Worm (Caenorhabditis elegans): ENCODE measurements around the gene fbxb-17.

Gene fbxb-17

DNA sequence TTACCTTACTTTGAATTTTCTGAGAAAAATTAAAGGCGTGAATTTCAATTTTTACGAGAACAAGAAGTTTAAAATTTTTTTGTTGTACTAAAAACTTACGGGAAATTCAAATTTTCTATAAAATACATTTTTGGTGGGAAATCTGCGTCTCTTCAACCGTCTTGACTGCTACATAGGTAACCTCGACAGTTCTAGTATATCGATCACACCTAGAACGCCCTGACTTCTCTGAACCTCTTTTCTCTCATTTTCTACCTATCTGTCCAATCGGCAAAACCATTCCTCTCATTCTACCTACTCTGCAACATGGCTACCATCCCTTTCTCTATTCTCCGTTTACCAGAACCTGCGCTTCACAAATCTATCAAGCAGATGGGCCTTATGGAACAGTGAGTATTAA is 7.6 kb downstream of the fbxb-17 start, which contains the start of gene fbxb-25:
TSS of gene fbxb-25 (plus strand) at position 301 of the 400 bp plus-strand sequence.
- no peak for TF ChIP-seq sma-9 (GFP tag; optimal IDR thresholded peaks at IDR 0.05)
- TF ChIP-seq sma-9 (tag; optimal IDR thresholded peaks at IDR 0.05) = no peak
- no peak for TF ChIP-seq dmd-4 (tag; optimal IDR thresholded peaks at IDR 0.05)
- no peak for TF ChIP-seq nhr-77 (tag; optimal IDR thresholded peaks at IDR 0.05)
- TF ChIP-seq nhr-12 (tag; optimal IDR thresholded peaks at IDR 0.05) = no peak
- TF ChIP-seq sma-3 (GFP tag; optimal IDR thresholded peaks at IDR 0.05) = no peak
- TF ChIP-seq ceh-16 (tag; optimal IDR thresholded peaks at IDR 0.05) = no peak
- no peak for TF ChIP-seq nhr-25 (tag; optimal IDR thresholded peaks at IDR 0.05)
- TF ChIP-seq F13H6.1 (tag; optimal IDR thresholded peaks at IDR 0.05) = no peak
- TF ChIP-seq C34F6.9 (tag; optimal IDR thresholded peaks at IDR 0.05) = no peak
- no peak for TF ChIP-seq lsy-2 (tag; optimal IDR thresholded peaks at IDR 0.05)
- no peak for TF ChIP-seq elt-3 (tag; optimal IDR thresholded peaks at IDR 0.05)

DNA sequence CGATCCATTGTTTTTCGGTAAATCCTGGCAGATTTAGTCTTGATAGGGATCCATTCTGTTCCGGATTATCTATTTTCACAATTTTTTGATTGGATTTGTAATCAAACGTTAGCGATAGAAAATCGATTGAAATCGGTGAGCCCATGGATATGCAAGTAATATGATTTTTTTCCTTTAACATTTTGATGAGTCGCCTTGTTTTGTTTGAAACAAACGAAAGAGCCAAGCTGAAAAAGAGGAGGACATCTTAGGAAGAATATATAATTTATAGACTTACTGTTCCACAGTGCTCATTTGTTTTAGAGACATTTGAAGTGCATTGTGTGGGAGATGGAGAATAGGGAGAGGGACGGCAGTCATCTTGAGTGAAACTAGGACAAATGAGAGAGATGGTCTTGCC is 12.6 kb downstream of the fbxb-17 start, which contains the start of the genes fbxb-18 and fbxb-19:
TSS of gene fbxb-18 (minus strand) at position 101 of the 400 bp plus-strand sequence.
TSS of gene fbxb-19 (minus strand) at position 369 of the 400 bp plus-strand sequence.
- TF ChIP-seq snpc-4 (tag; optimal IDR thresholded peaks at IDR 0.05) (no peak), ama-1 (optimal IDR thresholded peaks at IDR 0.05) (no peak), nhr-11 (tag; optimal IDR thresholded peaks at IDR 0.05) (no peak)

- no peak for TF ChIP-seq mdl-1 (tag; optimal IDR thresholded peaks at IDR 0.05)
- no peak for TF ChIP-seq mab-5 (tag; optimal IDR thresholded peaks at IDR 0.05)
- no peak for TF ChIP-seq zag-1 (tag; optimal IDR thresholded peaks at IDR 0.05)
- no peak for TF ChIP-seq unc-55 (GFP tag; optimal IDR thresholded peaks at IDR 0.05)
- TF ChIP-seq nhr-237 (tag; optimal IDR thresholded peaks at IDR 0.05) = no peak
- no peak for TF ChIP-seq blmp-1 (tag; optimal IDR thresholded peaks at IDR 0.05; ENCODE audit: insufficient read depth)
- TF ChIP-seq sma-9 (GFP tag; optimal IDR thresholded peaks at IDR 0.05) = no peak
- no peak for TF ChIP-seq sma-9 (tag; optimal IDR thresholded peaks at IDR 0.05)
- no peak for TF ChIP-seq unc-62 (GFP tag; optimal IDR thresholded peaks at IDR 0.05)
- no peak for TF ChIP-seq sma-3 (GFP tag; optimal IDR thresholded peaks at IDR 0.05)
- no peak for TF ChIP-seq ztf-4 (tag; optimal IDR thresholded peaks at IDR 0.05)
- TF ChIP-seq ztf-1 (GFP tag; conservative IDR thresholded peaks at IDR 0.05) = no peak
- TF ChIP-seq dmd-4 (tag; optimal IDR thresholded peaks at IDR 0.05) = no peak
- TF ChIP-seq Y55F3AM.14 (GFP tag; optimal IDR thresholded peaks at IDR 0.05) = no peak
- no peak for TF ChIP-seq elt-1 (tag; optimal IDR thresholded peaks at IDR 0.05)
- no peak for TF ChIP-seq nhr-129 (tag; optimal IDR thresholded peaks at IDR 0.05)
- no peak for TF ChIP-seq nhr-23 (tag; optimal IDR thresholded peaks at IDR 0.05)
Observed at ce11 chrII:1691011-1691410, 14.8 kb downstream of the fbxb-17 start, which contains the start of gene fbxc-22. Gene fbxc-22, minus strand, starts transcription at chrII:1691111.

- TF ChIP-seq lin-11 (tag; optimal IDR thresholded peaks at IDR 0.05) = no peak
- no peak for TF ChIP-seq nhr-6 (tag; optimal IDR thresholded peaks at IDR 0.05)
- TF ChIP-seq ztf-4 (tag; optimal IDR thresholded peaks at IDR 0.05) = no peak
- TF ChIP-seq sma-9 (GFP tag; optimal IDR thresholded peaks at IDR 0.05) = no peak
- no peak for TF ChIP-seq sma-9 (tag; optimal IDR thresholded peaks at IDR 0.05)
- TF ChIP-seq alr-1 (tag; optimal IDR thresholded peaks at IDR 0.05) = no peak
- TF ChIP-seq blmp-1 (tag; optimal IDR thresholded peaks at IDR 0.05; ENCODE audit: insufficient read depth) = no peak
- TF ChIP-seq elt-1 (tag; optimal IDR thresholded peaks at IDR 0.05) = no peak
- TF ChIP-seq ama-1 (optimal IDR thresholded peaks at IDR 0.05) = no peak
- TF ChIP-seq ztf-1 (GFP tag; conservative IDR thresholded peaks at IDR 0.05) = no peak
- no peak for TF ChIP-seq nhr-237 (tag; optimal IDR thresholded peaks at IDR 0.05)
- no peak for TF ChIP-seq nhr-129 (tag; optimal IDR thresholded peaks at IDR 0.05)
- TF ChIP-seq unc-39 (tag; optimal IDR thresholded peaks at IDR 0.05) = no peak
- no peak for TF ChIP-seq lin-13 (GFP tag; optimal IDR thresholded peaks at IDR 0.05)
- no peak for TF ChIP-seq ceh-82 (tag; optimal IDR thresholded peaks at IDR 0.05)
- TF ChIP-seq nhr-77 (tag; optimal IDR thresholded peaks at IDR 0.05) = no peak
- TF ChIP-seq snpc-4 (tag; optimal IDR thresholded peaks at IDR 0.05) = no peak
- no peak for TF ChIP-seq R02D3.7 (tag; optimal IDR thresholded peaks at IDR 0.05)
Observed at ce11 chrII:1692827-1693226, 16.6 kb downstream of the fbxb-17 start, which contains the start of gene fbxc-21. Gene fbxc-21, minus strand, starts transcription at chrII:1692927.

ce11 chrII:1694530-1694929 is 18.3 kb downstream of the fbxb-17 start, which contains the start of gene fbxc-26:
Gene fbxc-26, minus strand, starts transcription at chrII:1694630.
- TF ChIP-seq nhr-25 (tag; optimal IDR thresholded peaks at IDR 0.05) (no peak), nhr-129 (tag; optimal IDR thresholded peaks at IDR 0.05) (no peak), egl-27 (tag; optimal IDR thresholded peaks at IDR 0.05) (no peak), fos-1 (tag; optimal IDR thresholded peaks at IDR 0.05) (no peak), nhr-77 (tag; optimal IDR thresholded peaks at IDR 0.05) (no peak), ZK546.5 (tag; optimal IDR thresholded peaks at IDR 0.05) (no peak), ztf-1 (GFP tag; conservative IDR thresholded peaks at IDR 0.05) (no peak), unc-55 (GFP tag; optimal IDR thresholded peaks at IDR 0.05) (no peak), ama-1 (optimal IDR thresholded peaks at IDR 0.05) (no peak), ceh-82 (tag; optimal IDR thresholded peaks at IDR 0.05) (no peak), crh-2 (tag; optimal IDR thresholded peaks at IDR 0.05) (no peak)

Measured in whole organism, L2 larva.